Worm (Caenorhabditis elegans) whole organism, L1 larva: ENCODE results near the gene F56H9.6.

Source experiments
- C34B4.2 ChIP-seq: sonication (generic microtip); optimal IDR thresholded peaks from 2 replicates; lab custom pipeline; 2017; ENCODE audit warnings: mild to moderate bottlenecking, missing genetic modification characterization, missing compliant biosample characterization
- F16B12.6 ChIP-seq: fragments of 150-350 bp; optimal IDR thresholded peaks from 2 replicates; lab custom pipeline; 2014; ENCODE audit warnings: missing biosample characterization, missing genetic modification characterization
- aha-1 ChIP-seq: fragments of 150-350 bp; optimal IDR thresholded peaks from 2 replicates; lab custom pipeline; 2014; ENCODE audit warnings: missing biosample characterization, missing genetic modification characterization
- aly-2 ChIP-seq: fragments of 150-350 bp; optimal IDR thresholded peaks from 2 replicates; lab custom pipeline; 2014; ENCODE audit warnings: missing biosample characterization, missing genetic modification characterization
- ama-1 ChIP-seq: fragments of 150-350 bp; optimal IDR thresholded peaks from 2 replicates; lab custom pipeline; 2014
- blmp-1 ChIP-seq: fragments of 150-350 bp; optimal IDR thresholded peaks from 2 replicates; lab custom pipeline; 2014; ENCODE audit warnings: missing biosample characterization, missing genetic modification characterization
- ceh-63 ChIP-seq: fragments of 200-800 bp; sonication (Bioruptor generic); optimal IDR thresholded peaks from 2 replicates; lab custom pipeline; 2018; ENCODE audit warnings: mild to moderate bottlenecking, missing genetic modification characterization, missing compliant biosample characterization
- ceh-82 ChIP-seq, 3 experiments: fragments of 150-350 bp in 1 of 3; sonication (generic microtip) in 2 of 3; optimal IDR thresholded peaks; 2 replicates each; lab custom pipeline; 2014 to 2017; ENCODE audit warnings: missing biosample characterization in 3 of 3, missing genetic modification characterization in 3 of 3
- ceh-90 ChIP-seq: sonication (generic microtip); optimal IDR thresholded peaks from 2 replicates; lab custom pipeline; 2016; ENCODE audit warnings: missing genetic modification characterization, missing compliant biosample characterization
- dpl-1 ChIP-seq, 3 experiments: fragments of 150-350 bp in 2 of 3; sonication (generic microtip) in 1 of 3; optimal IDR thresholded peaks; 2 replicates each; lab custom pipeline; 2014 to 2017; ENCODE audit warnings: missing biosample characterization in 3 of 3, missing genetic modification characterization in 3 of 3, missing genetic modification reagents in 3 of 3
- dsc-1 ChIP-seq: sonication (generic microtip); optimal IDR thresholded peaks from 2 replicates; lab custom pipeline; 2016; ENCODE audit warnings: mild to moderate bottlenecking, missing genetic modification characterization, missing compliant biosample characterization
- efl-1 ChIP-seq, 4 experiments: fragments of 150-350 bp; optimal IDR thresholded peaks in 3 of 4; peaks in 1 of 4; 1 replicate in 1 of 4; 2 replicates in 3 of 4; lab custom pipeline; 2014; ENCODE audit warnings: missing biosample characterization in 2 of 4, missing genetic modification characterization in 2 of 4, missing genetic modification reagents in 2 of 4
- efl-3 ChIP-seq: fragments of 200-800 bp; sonication (Bioruptor generic); optimal IDR thresholded peaks from 2 replicates; lab custom pipeline; 2018; ENCODE audit warnings: mild to moderate bottlenecking, missing genetic modification characterization, missing compliant biosample characterization
- elt-2 ChIP-seq: sonication (generic microtip); optimal IDR thresholded peaks from 2 replicates; lab custom pipeline; 2016; ENCODE audit warnings: missing genetic modification characterization, mild to moderate bottlenecking, inconsistent platforms, missing compliant biosample characterization, missing genetic modification reagents
- elt-3 ChIP-seq, 6 experiments: fragments of 150-350 bp in 1 of 6; sonication (generic microtip); optimal IDR thresholded peaks; 2 replicates each; lab custom pipeline; 2017 to 2018; ENCODE audit warnings: missing biosample characterization in 6 of 6, missing genetic modification characterization in 6 of 6, inconsistent platforms in 1 of 6
- fkh-4 ChIP-seq: sonication (generic microtip); optimal IDR thresholded peaks from 2 replicates; lab custom pipeline; 2016; ENCODE audit warnings: missing compliant biosample characterization, missing genetic modification characterization, borderline replicate concordance
- fos-1 ChIP-seq: fragments of 150-350 bp; optimal IDR thresholded peaks from 2 replicates; lab custom pipeline; 2014; ENCODE audit warnings: missing biosample characterization, missing genetic modification characterization
- lin-13 ChIP-seq: fragments of 150-350 bp; optimal IDR thresholded peaks from 2 replicates; lab custom pipeline; 2014; ENCODE audit warnings: missing biosample characterization, missing genetic modification reagents, missing genetic modification characterization
- lin-14 ChIP-seq: fragments of 200-800 bp; sonication (Bioruptor generic); optimal IDR thresholded peaks from 2 replicates; lab custom pipeline; 2018; ENCODE audit warnings: mild to moderate bottlenecking, missing genetic modification characterization, moderate library complexity, missing compliant biosample characterization
- lin-15B ChIP-seq: fragments of 150-350 bp; sonication (generic microtip); optimal IDR thresholded peaks from 3 replicates; lab custom pipeline; 2014; ENCODE audit warnings: missing biosample characterization, missing genetic modification characterization
- lin-35 ChIP-seq, 2 experiments: fragments of 150-350 bp; optimal IDR thresholded peaks; 2 replicates each; lab custom pipeline; 2014; ENCODE audit warnings: missing biosample characterization in 2 of 2, missing genetic modification characterization in 2 of 2, missing genetic modification reagents in 2 of 2
- lsy-2 ChIP-seq, 2 experiments: fragments of 150-350 bp; optimal IDR thresholded peaks; 2 replicates each; lab custom pipeline; 2014; ENCODE audit warnings: missing biosample characterization in 2 of 2, missing genetic modification characterization in 2 of 2
- mab-9 ChIP-seq: fragments of 200-800 bp; sonication (Bioruptor generic); IDR thresholded peaks from 2 replicates; pipeline ENCODE4 v1.3.6; 2022; ENCODE audit warnings: missing genetic modification reagents, missing genetic modification characterization, missing compliant biosample characterization
- mdl-1 ChIP-seq, 2 experiments: fragments of 150-350 bp; optimal IDR thresholded peaks; 2 replicates each; lab custom pipeline; 2014 to 2017; ENCODE audit warnings: missing biosample characterization in 2 of 2, missing genetic modification characterization in 2 of 2, inconsistent platforms in 1 of 2
- mep-1 ChIP-seq: fragments of 150-350 bp; optimal IDR thresholded peaks from 2 replicates; lab custom pipeline; 2014; ENCODE audit warnings: missing biosample characterization, missing genetic modification characterization
- nhr-12 ChIP-seq: sonication (generic microtip); optimal IDR thresholded peaks from 2 replicates; lab custom pipeline; 2017; ENCODE audit warnings: missing biosample characterization, missing genetic modification characterization
- nhr-20 ChIP-seq: sonication (generic microtip); optimal IDR thresholded peaks from 2 replicates; lab custom pipeline; 2016; ENCODE audit warnings: mild to moderate bottlenecking, missing genetic modification characterization, missing compliant biosample characterization
- nhr-28 ChIP-seq: fragments of 150-350 bp; optimal IDR thresholded peaks from 2 replicates; lab custom pipeline; 2014; ENCODE audit warnings: missing biosample characterization, missing genetic modification characterization
- nhr-47 ChIP-seq: sonication (generic microtip); optimal IDR thresholded peaks from 2 replicates; lab custom pipeline; 2016; ENCODE audit warnings: mild to moderate bottlenecking, missing genetic modification characterization, moderate library complexity, missing compliant biosample characterization
- nhr-76 ChIP-seq: sonication (generic microtip); optimal IDR thresholded peaks from 2 replicates; lab custom pipeline; 2017; ENCODE audit warnings: missing biosample characterization, missing genetic modification characterization
- nhr-84 ChIP-seq: sonication (generic microtip); optimal IDR thresholded peaks from 2 replicates; lab custom pipeline; 2017; ENCODE audit warnings: missing biosample characterization, missing genetic modification characterization
- nhr-85 ChIP-seq: sonication (generic microtip); peaks from one replicate; lab custom pipeline; 2016; ENCODE audit warnings: missing genetic modification characterization, inconsistent platforms, missing compliant biosample characterization
- nhr-90 ChIP-seq: sonication (generic microtip); optimal IDR thresholded peaks from 2 replicates; lab custom pipeline; 2016; ENCODE audit warnings: mild to moderate bottlenecking, missing genetic modification characterization, missing compliant biosample characterization; ENCODE audit not compliant: poor library complexity
- pag-3 ChIP-seq: sonication (generic microtip); optimal IDR thresholded peaks from 2 replicates; lab custom pipeline; 2017; ENCODE audit warnings: missing genetic modification characterization, mild to moderate bottlenecking, missing compliant biosample characterization, antibody characterized with exemption, borderline replicate concordance; ENCODE audit not compliant: insufficient read depth
- pax-3 ChIP-seq: fragments of 200-800 bp; sonication (Bioruptor generic); optimal IDR thresholded peaks from 2 replicates; lab custom pipeline; 2018; ENCODE audit warnings: mild to moderate bottlenecking, missing genetic modification characterization, moderate library complexity, missing compliant biosample characterization
- rnt-1 ChIP-seq: sonication (generic microtip); optimal IDR thresholded peaks from 2 replicates; lab custom pipeline; 2016; ENCODE audit warnings: mild to moderate bottlenecking, missing genetic modification characterization, moderate library complexity, missing compliant biosample characterization
- skn-1 ChIP-seq: fragments of 150-350 bp; optimal IDR thresholded peaks from 2 replicates; lab custom pipeline; 2014; ENCODE audit warnings: missing biosample characterization, missing genetic modification characterization
- snpc-4 ChIP-seq: fragments of 150-350 bp; optimal IDR thresholded peaks from 2 replicates; lab custom pipeline; 2014; ENCODE audit warnings: missing biosample characterization, missing genetic modification characterization
- snu-23 ChIP-seq: sonication (generic microtip); optimal IDR thresholded peaks from 2 replicates; lab custom pipeline; 2016; ENCODE audit warnings: missing genetic modification characterization, missing compliant biosample characterization
- swsn-7 ChIP-seq: sonication (generic microtip); optimal IDR thresholded peaks from 2 replicates; lab custom pipeline; 2016; ENCODE audit warnings: missing genetic modification characterization, missing compliant biosample characterization
- tbx-2 ChIP-seq: sonication (generic microtip); optimal IDR thresholded peaks from 2 replicates; lab custom pipeline; 2016; ENCODE audit warnings: missing genetic modification characterization, missing compliant biosample characterization
- tlp-1 ChIP-seq: fragments of 150-350 bp; optimal IDR thresholded peaks from 2 replicates; lab custom pipeline; 2014; ENCODE audit warnings: missing biosample characterization, missing genetic modification characterization
- unc-86 ChIP-seq: sonication (generic microtip); optimal IDR thresholded peaks from 2 replicates; lab custom pipeline; 2016; ENCODE audit warnings: missing genetic modification characterization, missing compliant biosample characterization
- unc-98 ChIP-seq: fragments of 200-800 bp; sonication (Bioruptor generic); IDR thresholded peaks from 2 replicates; pipeline ENCODE4 v1.3.6; 2022; ENCODE audit warnings: missing genetic modification characterization, missing compliant biosample characterization
- xbp-1 ChIP-seq: sonication (generic microtip); optimal IDR thresholded peaks from 2 replicates; lab custom pipeline; 2016; ENCODE audit warnings: missing genetic modification characterization, missing compliant biosample characterization
- zip-4 ChIP-seq: fragments of 200-800 bp; sonication (Bioruptor generic); optimal IDR thresholded peaks from 2 replicates; lab custom pipeline; 2018; ENCODE audit warnings: mild to moderate bottlenecking, missing genetic modification characterization, moderate library complexity, missing compliant biosample characterization
- ztf-4 ChIP-seq: fragments of 150-350 bp; optimal IDR thresholded peaks from 2 replicates; lab custom pipeline; 2014; ENCODE audit warnings: missing biosample characterization, missing genetic modification characterization

The F56H9.6 gene

DNA sequence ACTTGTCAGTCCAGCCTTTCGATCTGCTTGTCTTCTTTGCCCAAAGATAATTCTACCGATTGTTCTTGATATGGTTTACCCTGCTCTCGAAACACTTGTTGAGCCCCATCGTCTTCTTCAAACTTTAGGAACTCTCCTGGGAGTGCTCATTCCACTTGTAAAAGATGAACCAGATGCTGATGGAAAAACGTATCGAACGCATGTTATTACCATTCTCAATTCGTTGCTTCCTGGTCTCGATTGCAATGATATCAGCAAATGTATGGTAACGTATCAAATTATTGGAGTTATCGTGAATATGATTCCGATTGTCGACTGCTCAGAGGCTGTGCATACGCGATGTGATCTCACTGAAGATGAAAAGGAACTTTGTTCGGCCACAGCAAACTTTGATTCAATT, 27.8 kb downstream of the F56H9.6 start:
- TF ChIP-seq ceh-90 (tag; lab: Kevin White, UChicago), result no peak
- TF ChIP-seq pag-3 (tag; lab: Kevin White, UChicago), result no peak
- TF ChIP-seq unc-86 (tag; lab: Kevin White, UChicago), result no peak
- no peak for TF ChIP-seq nhr-76 (tag; lab: Kevin White, UChicago)

DNA sequence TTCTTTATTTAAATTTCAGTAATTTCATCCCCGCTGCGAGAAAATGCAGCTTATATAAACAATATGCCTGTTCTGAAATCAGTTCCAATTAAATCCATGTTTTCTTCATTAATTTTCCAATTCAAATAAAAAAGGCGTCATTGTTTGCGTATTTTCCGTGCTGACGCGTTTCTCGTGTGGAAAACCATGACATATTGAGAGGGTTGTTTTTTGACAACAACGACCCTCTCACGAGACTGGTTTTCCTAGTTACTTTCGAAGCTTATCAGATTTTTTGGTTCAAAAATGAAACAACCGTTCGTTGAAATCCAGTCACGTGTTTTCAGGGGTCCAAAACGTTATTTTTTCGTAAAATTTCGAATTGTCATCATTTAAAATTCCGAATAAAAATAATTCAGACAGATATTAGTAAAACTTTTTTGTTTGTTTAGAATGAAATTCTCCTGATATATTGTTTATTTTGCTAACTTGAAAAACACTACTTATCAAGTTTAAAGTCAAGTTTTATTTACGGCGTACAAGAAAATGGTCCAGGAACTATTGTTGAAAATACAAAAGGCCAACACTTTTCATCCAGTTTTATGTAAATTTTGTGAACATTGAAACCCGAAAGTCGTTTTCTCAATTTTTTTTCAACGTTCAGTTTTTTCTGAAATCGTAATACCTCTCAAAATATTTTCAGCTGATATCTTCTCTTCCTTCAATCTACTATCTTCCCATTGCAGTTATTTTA, 30.0 kb downstream of the F56H9.6 start, which contains the start of gene C14C10.5:
C14C10.5 (plus strand) TSS at position 683 of the 733 bp plus-strand sequence.
- no peak for TF ChIP-seq fkh-4 (tag; lab: Kevin White, UChicago)
- TF ChIP-seq lin-14 (GFP tag; lab: Kevin White, UChicago), result peak; percentile 19
- TF ChIP-seq dsc-1, result peak; percentile 51
- TF ChIP-seq nhr-90 (tag; lab: Kevin White, UChicago), result no peak
- peak; percentile 10 for TF ChIP-seq nhr-47 (tag; lab: Kevin White, UChicago)
- TF ChIP-seq ceh-63 (GFP tag; lab: Kevin White, UChicago), result no peak
- peak; percentile 37 for TF ChIP-seq nhr-85 (tag; lab: Kevin White, UChicago)
- TF ChIP-seq lsy-2 (tag; optimal IDR thresholded peaks at IDR 0.05; lab: Kevin White, UChicago), result peak in 1 of 2 experiments; percentile 42
- TF ChIP-seq tbx-2 (tag; lab: Kevin White, UChicago), result no peak
- peak in 1 of 2 experiments; percentile 19 for TF ChIP-seq lin-35 (GFP tag; optimal IDR thresholded peaks at IDR 0.05; lab: Kevin White, UChicago)
- peak; percentile 9 for TF ChIP-seq snu-23
- no peak for TF ChIP-seq efl-1 (optimal IDR thresholded peaks at IDR 0.05; lab: Kevin White, UChicago)
- TF ChIP-seq efl-1 (GFP tag; optimal IDR thresholded peaks at IDR 0.05 in 1 of 2; lab: Kevin White, UChicago), result peak in 1 of 2 experiments; percentile 62
- TF ChIP-seq lin-13 (GFP tag; lab: Kevin White, UChicago), result no peak
- TF ChIP-seq skn-1 (tag; lab: Kevin White, UChicago), result peak; percentile 65
- peak; percentile 14 for TF ChIP-seq nhr-20 (tag; lab: Kevin White, UChicago)
- TF ChIP-seq pax-3 (tag; lab: Kevin White, UChicago), result no peak
- TF ChIP-seq, all 84 proteins: peak for 10

DNA sequence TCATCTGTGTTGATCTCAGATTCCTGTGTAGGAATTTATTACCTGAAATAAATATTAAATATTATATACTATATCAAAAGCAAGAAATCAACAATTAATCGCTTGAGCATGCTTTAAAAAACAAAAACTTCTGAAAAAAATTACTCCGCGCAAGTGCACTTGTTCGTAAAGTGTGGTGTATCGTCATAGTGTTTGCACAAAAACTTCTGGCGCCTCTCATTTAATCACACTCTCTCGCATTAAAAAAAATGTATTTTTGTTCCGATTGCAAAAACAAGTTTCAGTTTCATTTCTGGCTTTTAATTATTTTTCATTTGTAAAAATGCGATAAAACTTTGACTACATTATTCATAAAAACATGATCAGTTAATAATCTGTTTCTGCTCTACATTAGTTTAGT, 30.5 kb downstream of the F56H9.6 start, which contains the start of the genes C14C10.10 and ril-2:
C14C10.10 (minus strand) TSS at position 19 of the 400 bp plus-strand sequence.
ril-2 (minus strand) TSS at position 48 of the 400 bp plus-strand sequence.
- peak; percentile 49 for TF ChIP-seq nhr-47 (tag; lab: Kevin White, UChicago)
- peak; percentile 28 for TF ChIP-seq rnt-1
- TF ChIP-seq aha-1 (tag; lab: Kevin White, UChicago), result no peak
- TF ChIP-seq lsy-2 (tag; optimal IDR thresholded peaks at IDR 0.05; lab: Kevin White, UChicago), result peak; percentile 4 to 51
- no peak for TF ChIP-seq zip-4 (GFP tag; lab: Kevin White, UChicago)
- no peak for TF ChIP-seq C34B4.2 (tag; lab: Kevin White, UChicago)
- TF ChIP-seq ama-1 (lab: Kevin White, UChicago), result no peak
- peak; percentile 65 for TF ChIP-seq mep-1 (tag; lab: Kevin White, UChicago)
- TF ChIP-seq lin-13 (GFP tag; lab: Kevin White, UChicago), result no peak
- peak in 2 of 3 experiments; percentile 43 to 45 for TF ChIP-seq dpl-1 (GFP tag; optimal IDR thresholded peaks at IDR 0.05; lab: Kevin White, UChicago)
- peak; percentile 84 for TF ChIP-seq F16B12.6 (tag; lab: Kevin White, UChicago)
- peak in 2 of 3 experiments; percentile 13 to 32 for TF ChIP-seq ceh-82 (tag; optimal IDR thresholded peaks at IDR 0.05; lab: Kevin White, UChicago)
- no peak for TF ChIP-seq nhr-76 (tag; lab: Kevin White, UChicago)
- TF ChIP-seq efl-3 (GFP tag; lab: Kevin White, UChicago), result no peak
- peak; percentile 13 for TF ChIP-seq aly-2
- TF ChIP-seq nhr-84 (tag; lab: Kevin White, UChicago), result no peak
- TF ChIP-seq fos-1, result no peak
- TF ChIP-seq nhr-28 (tag; lab: Kevin White, UChicago), result no peak
- no peak for TF ChIP-seq lin-15B (tag; lab: Kevin White, UChicago)
- TF ChIP-seq tbx-2 (tag; lab: Kevin White, UChicago), result peak; percentile 0
- no peak for TF ChIP-seq mab-9
- peak; percentile 13 for TF ChIP-seq xbp-1 (tag; lab: Kevin White, UChicago)
- TF ChIP-seq blmp-1 (tag; lab: Kevin White, UChicago), result no peak
- TF ChIP-seq elt-3 (tag; optimal IDR thresholded peaks at IDR 0.05; lab: Kevin White, UChicago), result no peak
- TF ChIP-seq nhr-12 (tag; lab: Kevin White, UChicago), result no peak
- no peak for TF ChIP-seq ztf-4 (tag; lab: Kevin White, UChicago)
- no peak for TF ChIP-seq tlp-1 (tag; lab: Kevin White, UChicago)
- no peak for TF ChIP-seq nhr-85 (tag; lab: Kevin White, UChicago)
- peak; percentile 43 for TF ChIP-seq snu-23
- TF ChIP-seq snpc-4, result peak; percentile 24
- no peak for TF ChIP-seq elt-2 (tag; lab: Kevin White, UChicago)
- no peak for TF ChIP-seq mdl-1 (tag; optimal IDR thresholded peaks at IDR 0.05; lab: Kevin White, UChicago)
- no peak for TF ChIP-seq unc-98 (GFP tag; lab: Robert Waterston, UW)
- TF ChIP-seq swsn-7 (tag; lab: Kevin White, UChicago), result peak; percentile 15
